Worm (Caenorhabditis elegans): ENCODE results near the gene ergi-2.

- TF ChIP-seq ceh-36 (tag; optimal IDR thresholded peaks at IDR 0.05): no peak
- TF ChIP-seq flt-1 (GFP tag; IDR thresholded peaks at IDR 0.05): no peak
- TF ChIP-seq ama-1 (optimal IDR thresholded peaks at IDR 0.05): no peak
- TF ChIP-seq ets-7 (tag; optimal IDR thresholded peaks at IDR 0.05): no peak
- no peak for TF ChIP-seq B0310.2 (tag; optimal IDR thresholded peaks at IDR 0.05)
- no peak for TF ChIP-seq ceh-13 (GFP tag; optimal IDR thresholded peaks at IDR 0.05)
- TF ChIP-seq tra-4 (tag; optimal IDR thresholded peaks at IDR 0.05): no peak
- TF ChIP-seq sea-1 (GFP tag; conservative IDR thresholded peaks at IDR 0.05): no peak
- TF ChIP-seq F13C5.2 (tag; optimal IDR thresholded peaks at IDR 0.05): no peak
- TF ChIP-seq hnd-1 (tag; optimal IDR thresholded peaks at IDR 0.05): no peak
These were observed 32.1 kb upstream of the ergi-2 start for ce11 chrX:15039029-15039695.

All from whole organism, early embryonic.